Worm (Caenorhabditis elegans): ENCODE measurements around the gene asg-2.

DNA sequence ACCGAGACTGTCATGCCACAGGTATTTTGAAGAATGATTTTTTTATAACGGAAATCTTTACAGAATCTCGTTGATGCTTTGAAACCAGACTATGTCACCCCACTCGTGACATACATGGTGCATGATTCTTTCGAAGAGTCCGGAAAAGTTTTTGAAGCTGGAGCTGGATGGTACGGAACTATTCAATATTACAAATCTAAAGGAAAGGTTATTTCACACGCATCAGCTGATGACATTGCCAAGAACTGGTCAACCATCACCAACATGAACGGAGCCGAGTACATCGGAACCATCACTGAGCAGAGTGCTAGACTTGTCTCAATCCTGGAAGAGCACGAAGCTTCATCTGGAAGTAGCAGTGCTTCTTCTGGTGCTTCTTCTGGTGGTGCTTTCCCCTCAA, 21.9 kb upstream of the asg-2 start:
- TF ChIP-seq let-526 (GFP tag; IDR thresholded peaks at IDR 0.05) (no peak), unc-130 (GFP tag; optimal IDR thresholded peaks at IDR 0.05) (no peak), bed-1 (GFP tag; IDR thresholded peaks at IDR 0.05) (no peak), ama-1 (optimal IDR thresholded peaks at IDR 0.05) (no peak), ama-1 (GFP tag; optimal IDR thresholded peaks at IDR 0.05) (no peak), attf-5 (GFP tag; optimal IDR thresholded peaks at IDR 0.05) (no peak), pbrm-1 (GFP tag; IDR thresholded peaks at IDR 0.05) (no peak), lin-26 (GFP tag; IDR thresholded peaks at IDR 0.05) (no peak), F57A8.1 (GFP tag; optimal IDR thresholded peaks at IDR 0.05) (no peak)

Measured in whole organism, young adult.